Worm (Caenorhabditis elegans) whole organism, late embryonic: ENCODE results near the gene C29F7.1.

Experiments used
- K02D7.2 ChIP-seq: sonication (generic microtip); optimal IDR thresholded peaks from 2 replicates; lab custom pipeline; 2017; ENCODE audit warnings: mild to moderate bottlenecking, missing genetic modification characterization, missing compliant biosample characterization
- ama-1 ChIP-seq: fragments of 150-350 bp; optimal IDR thresholded peaks from 2 replicates; lab custom pipeline; 2014
- ceh-14 ChIP-seq: sonication (generic microtip); optimal IDR thresholded peaks from 2 replicates; lab custom pipeline; 2016; ENCODE audit warnings: missing genotype, missing genetic modification characterization, missing compliant biosample characterization
- ceh-48 ChIP-seq: sonication (generic microtip); optimal IDR thresholded peaks from 2 replicates; lab custom pipeline; 2016; ENCODE audit warnings: missing genetic modification characterization, inconsistent platforms, missing compliant biosample characterization
- dmd-4 ChIP-seq: sonication (generic microtip); optimal IDR thresholded peaks from 2 replicates; lab custom pipeline; 2016; ENCODE audit warnings: borderline replicate concordance, missing genetic modification characterization, missing compliant biosample characterization
- hlh-30 ChIP-seq: sonication (generic microtip); optimal IDR thresholded peaks from 2 replicates; lab custom pipeline; 2017; ENCODE audit warnings: antibody characterized with exemption, missing genetic modification characterization, missing compliant biosample characterization; ENCODE audit not compliant: insufficient read depth
- lin-11 ChIP-seq: fragments of 200-800 bp; sonication (Bioruptor generic); optimal IDR thresholded peaks from 2 replicates; lab custom pipeline; 2018; ENCODE audit warnings: mild to moderate bottlenecking, missing genetic modification characterization, missing compliant biosample characterization
- mec-3 ChIP-seq: sonication (generic microtip); optimal IDR thresholded peaks from 2 replicates; lab custom pipeline; 2016; ENCODE audit warnings: borderline replicate concordance, missing genetic modification characterization, missing compliant biosample characterization
- odd-2 ChIP-seq: sonication (generic microtip); optimal IDR thresholded peaks from 2 replicates; lab custom pipeline; 2017; ENCODE audit warnings: antibody characterized with exemption, mild to moderate bottlenecking, missing genetic modification characterization, missing compliant biosample characterization
- pha-4 ChIP-seq: fragments of 150-350 bp; optimal IDR thresholded peaks from 2 replicates; lab custom pipeline; 2018; ENCODE audit warnings: missing biosample characterization, missing genetic modification reagents, missing genetic modification characterization
- pqm-1 ChIP-seq: sonication (generic microtip); optimal IDR thresholded peaks from 2 replicates; lab custom pipeline; 2016; ENCODE audit warnings: missing genetic modification characterization, missing compliant biosample characterization
- tbx-2 ChIP-seq: sonication (generic microtip); optimal IDR thresholded peaks from 2 replicates; lab custom pipeline; 2016; ENCODE audit warnings: missing genetic modification characterization, missing compliant biosample characterization
- tbx-7 ChIP-seq: sonication (generic microtip); optimal IDR thresholded peaks from 2 replicates; lab custom pipeline; 2016; ENCODE audit warnings: missing genotype, missing genetic modification characterization, missing compliant biosample characterization

DNA sequence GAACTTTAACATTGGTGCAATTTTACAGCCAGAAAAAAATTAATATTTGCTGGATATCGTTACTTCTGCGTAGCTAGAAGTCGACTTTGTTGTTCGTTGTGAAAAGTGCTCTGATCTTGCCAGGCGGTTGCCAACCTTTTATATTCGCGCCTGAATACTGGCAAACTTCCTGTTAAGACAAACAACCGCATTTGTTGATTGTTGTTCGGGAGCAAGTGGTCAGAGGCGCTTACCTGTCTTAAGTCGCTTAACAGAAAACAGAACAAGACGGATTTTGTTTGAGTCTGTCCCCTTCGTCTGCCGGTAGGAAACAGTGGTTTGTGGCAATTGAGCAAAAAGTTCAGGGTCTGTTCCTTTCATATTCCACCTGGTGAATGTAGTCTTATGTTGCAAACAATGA lies 47.2 kb upstream of the C29F7.1 start, which contains the start of gene C49F8.15:
- TF ChIP-seq tbx-2 (tag; lab: Kevin White, UChicago) (no peak), ceh-14 (no peak), odd-2 (tag; lab: Kevin White, UChicago) (no peak), tbx-7 (tag; lab: Kevin White, UChicago) (no peak), lin-11 (no peak), ceh-48 (tag; lab: Kevin White, UChicago) (no peak), mec-3 (tag; lab: Kevin White, UChicago) (no peak), pqm-1 (no peak), hlh-30 (tag; lab: Kevin White, UChicago) (no peak), ama-1 (lab: Kevin White, UChicago) (no peak), K02D7.2 (no peak), pha-4 (no peak), dmd-4 (tag; lab: Kevin White, UChicago) (no peak)
